Worm (Caenorhabditis elegans) whole organism, mixed stage, embryonic: ENCODE measurements around the gene spv-1.

Experiments
- blmp-1 ChIP-seq: fragments of 150-350 bp; optimal IDR thresholded peaks from 2 replicates; lab custom pipeline; 2014; ENCODE audit warnings: missing biosample characterization, missing genetic modification characterization
- ceh-43 ChIP-seq: fragments of 200-800 bp; sonication (Bioruptor generic); optimal IDR thresholded peaks from 2 replicates; lab custom pipeline; 2018; ENCODE audit warnings: mild to moderate bottlenecking, missing genetic modification characterization, moderate library complexity, missing compliant biosample characterization
- ceh-83 ChIP-seq: fragments of 200-800 bp; sonication (Bioruptor generic); optimal IDR thresholded peaks from 2 replicates; lab custom pipeline; 2018; ENCODE audit warnings: mild to moderate bottlenecking, missing genetic modification characterization, missing compliant biosample characterization
- ces-1 ChIP-seq: fragments of 150-350 bp; optimal IDR thresholded peaks from 2 replicates; lab custom pipeline; 2014; ENCODE audit warnings: missing biosample characterization, missing genetic modification reagents, missing genetic modification characterization
- cnd-1 ChIP-seq: fragments of 200-800 bp; sonication (Bioruptor generic); optimal IDR thresholded peaks from 2 replicates; lab custom pipeline; 2018; ENCODE audit warnings: mild to moderate bottlenecking, missing genetic modification characterization, missing compliant biosample characterization
- drap-1 ChIP-seq: fragments of 200-800 bp; sonication (Bioruptor generic); optimal IDR thresholded peaks from 3 replicates; lab custom pipeline; 2018; ENCODE audit warnings: mild to moderate bottlenecking, missing genetic modification characterization, missing compliant biosample characterization
- elt-1 ChIP-seq: sonication (generic microtip); optimal IDR thresholded peaks from 2 replicates; lab custom pipeline; 2017; ENCODE audit warnings: missing genetic modification characterization, mild to moderate bottlenecking, missing compliant biosample characterization, antibody characterized with exemption, moderate library complexity, borderline replicate concordance; ENCODE audit not compliant: insufficient read depth
- flh-1 ChIP-seq: fragments of 200-800 bp; sonication (Bioruptor generic); optimal IDR thresholded peaks from 2 replicates; lab custom pipeline; 2018; ENCODE audit warnings: mild to moderate bottlenecking, missing genetic modification characterization, moderate library complexity, missing compliant biosample characterization
- hlh-1 ChIP-seq: fragments of 150-350 bp; optimal IDR thresholded peaks from 2 replicates; lab custom pipeline; 2014; ENCODE audit warnings: missing biosample characterization, missing genetic modification reagents, missing genetic modification characterization
- lin-13 ChIP-seq: fragments of 150-350 bp; optimal IDR thresholded peaks from 2 replicates; lab custom pipeline; 2014; ENCODE audit warnings: missing biosample characterization, missing genetic modification characterization
- lsy-2 ChIP-seq: fragments of 150-350 bp; optimal IDR thresholded peaks from 2 replicates; lab custom pipeline; 2014; ENCODE audit warnings: missing biosample characterization, missing genetic modification characterization
- mab-5 ChIP-seq: fragments of 150-350 bp; optimal IDR thresholded peaks from 2 replicates; lab custom pipeline; 2014; ENCODE audit warnings: missing biosample characterization, missing genetic modification characterization
- mep-1 ChIP-seq: fragments of 150-350 bp; optimal IDR thresholded peaks from 2 replicates; lab custom pipeline; 2017; ENCODE audit warnings: missing biosample characterization, missing genetic modification reagents, missing genetic modification characterization, inconsistent platforms
- mls-2 ChIP-seq: sonication (generic microtip); optimal IDR thresholded peaks from 2 replicates; lab custom pipeline; 2016; ENCODE audit warnings: mild to moderate bottlenecking, missing genetic modification characterization, moderate library complexity, missing compliant biosample characterization
- nhr-12 ChIP-seq: fragments of 150-350 bp; optimal IDR thresholded peaks from 2 replicates; lab custom pipeline; 2014; ENCODE audit warnings: missing biosample characterization, missing genetic modification characterization
- nhr-2 ChIP-seq: fragments of 150-350 bp; optimal IDR thresholded peaks from 2 replicates; lab custom pipeline; 2014; ENCODE audit warnings: missing biosample characterization, missing genetic modification characterization
- nhr-237 ChIP-seq: fragments of 150-350 bp; optimal IDR thresholded peaks from 2 replicates; lab custom pipeline; 2014; ENCODE audit warnings: missing biosample characterization, missing genetic modification characterization
- nhr-76 ChIP-seq: sonication (generic microtip); optimal IDR thresholded peaks from 2 replicates; lab custom pipeline; 2017; ENCODE audit warnings: missing biosample characterization, missing genetic modification characterization
- pha-4 ChIP-seq: fragments of 150-350 bp; optimal IDR thresholded peaks from 2 replicates; lab custom pipeline; 2018; ENCODE audit warnings: missing biosample characterization, missing genetic modification reagents, missing genetic modification characterization
- sem-2 ChIP-seq: fragments of 200-800 bp; sonication (Bioruptor generic); optimal IDR thresholded peaks from 2 replicates; lab custom pipeline; 2018; ENCODE audit warnings: mild to moderate bottlenecking, missing genetic modification characterization, missing compliant biosample characterization
- snpc-4 ChIP-seq: fragments of 150-350 bp; optimal IDR thresholded peaks from 2 replicates; lab custom pipeline; 2014; ENCODE audit warnings: missing biosample characterization, missing genetic modification characterization
- tbx-8 ChIP-seq: fragments of 200-800 bp; sonication (Bioruptor generic); optimal IDR thresholded peaks from 2 replicates; lab custom pipeline; 2018; ENCODE audit warnings: mild to moderate bottlenecking, missing genetic modification characterization, moderate library complexity, missing compliant biosample characterization
- unc-120 ChIP-seq: sonication (generic microtip); optimal IDR thresholded peaks from 2 replicates; lab custom pipeline; 2017; ENCODE audit warnings: missing genetic modification characterization, missing compliant biosample characterization; ENCODE audit not compliant: poor library complexity, severe bottlenecking
- unc-62 ChIP-seq: fragments of 150-350 bp; optimal IDR thresholded peaks from 2 replicates; lab custom pipeline; 2014; ENCODE audit warnings: missing biosample characterization, missing genetic modification reagents, missing genetic modification characterization
- ztf-11 ChIP-seq: fragments of 150-350 bp; optimal IDR thresholded peaks from 2 replicates; lab custom pipeline; 2014; ENCODE audit warnings: missing biosample characterization, missing genetic modification characterization

Gene spv-1

DNA sequence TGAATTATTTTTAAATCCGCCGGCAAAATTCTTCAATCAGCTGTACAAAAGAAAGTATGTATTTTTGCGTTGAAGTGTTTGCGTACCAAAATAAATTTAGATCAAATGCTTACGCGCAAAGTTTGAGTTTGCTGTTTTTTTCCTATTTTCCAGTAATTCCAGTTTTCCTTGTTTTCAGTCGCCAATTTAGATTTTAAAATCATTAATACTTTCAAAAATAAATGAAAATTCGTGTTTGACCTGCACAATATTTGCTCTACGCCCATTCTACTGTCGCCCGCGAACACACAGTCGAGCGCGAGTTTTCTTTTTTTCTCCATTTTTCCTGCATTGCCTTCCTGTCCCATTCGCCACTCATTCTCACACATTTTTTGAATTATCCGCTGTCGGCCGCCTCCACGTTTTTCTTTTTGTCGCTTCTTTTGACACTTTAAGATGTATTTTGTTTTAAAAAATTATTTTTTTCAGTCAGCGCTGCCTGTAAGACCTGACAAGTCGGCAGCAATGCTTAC is 35.7 kb downstream of the spv-1 start, which contains the start of gene ptc-1:
Gene ptc-1, plus strand, starts transcription at position 462 of the 512 bp plus-strand sequence.
- TF ChIP-seq blmp-1 (tag; lab: Kevin White, UChicago) (no peak), mab-5 (tag; lab: Kevin White, UChicago) (no peak), nhr-237 (tag; lab: Kevin White, UChicago) (no peak), ceh-83 (GFP tag; lab: Kevin White, UChicago) (no peak), snpc-4 (tag; lab: Kevin White, UChicago) (no peak), lin-13 (tag; lab: Kevin White, UChicago) (no peak), drap-1 (GFP tag; lab: Kevin White, UChicago) (no peak), mep-1 (tag; lab: Kevin White, UChicago) (no peak), tbx-8 (GFP tag; lab: Kevin White, UChicago) (no peak), sem-2 (GFP tag; lab: Kevin White, UChicago) (no peak), pha-4 (tag; lab: Kevin White, UChicago) (no peak), hlh-1 (tag; lab: Kevin White, UChicago) (no peak), nhr-2 (no peak)
- TF ChIP-seq, all 35 proteins: peak for 0

DNA sequence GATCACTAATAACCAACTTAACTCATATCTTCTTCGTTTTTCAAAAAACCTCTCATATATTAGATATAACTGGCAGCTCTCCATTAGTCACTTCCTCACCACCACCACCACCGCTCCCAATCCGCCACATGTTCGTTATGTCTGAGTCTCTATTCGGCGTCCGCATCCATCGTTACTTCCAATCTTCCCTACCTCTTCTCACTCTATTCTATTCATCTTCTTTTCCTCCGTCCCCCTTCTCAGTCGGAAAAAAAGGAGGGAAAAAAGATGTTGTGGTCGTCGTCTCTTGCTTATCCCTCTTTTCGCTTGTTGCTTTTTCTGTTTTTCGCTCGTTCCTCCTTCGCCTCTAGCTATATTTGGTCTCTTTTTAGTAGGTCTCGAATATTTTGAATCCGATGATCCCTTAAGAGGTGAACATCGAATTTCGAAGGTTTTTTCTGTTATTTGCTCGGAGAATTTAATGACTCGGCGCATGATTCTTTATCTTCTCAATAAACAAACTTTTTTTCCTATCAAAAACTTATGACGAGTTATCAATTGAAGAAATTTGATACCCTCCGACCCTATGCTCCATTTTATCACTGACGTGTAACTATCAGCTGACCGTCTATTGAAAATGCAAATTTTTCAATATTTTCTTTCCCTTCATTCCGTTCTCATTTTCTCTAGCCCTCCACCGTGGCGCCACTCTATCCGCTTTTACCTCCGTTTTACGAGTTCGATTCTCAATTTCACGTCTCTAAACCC is 36.5 kb downstream of the spv-1 start:
- peak; percentile 68 for TF ChIP-seq unc-120 (tag; lab: Kevin White, UChicago)
- TF ChIP-seq unc-62 (GFP tag; lab: Kevin White, UChicago): no peak
- TF ChIP-seq mls-2 (tag; lab: Kevin White, UChicago): peak; percentile 1
- TF ChIP-seq nhr-76 (tag; lab: Kevin White, UChicago): no peak
- peak; percentile 28 for TF ChIP-seq hlh-1 (tag; lab: Kevin White, UChicago)
- TF ChIP-seq ceh-43 (GFP tag; lab: Kevin White, UChicago): no peak
- TF ChIP-seq drap-1 (GFP tag; lab: Kevin White, UChicago): no peak
- no peak for TF ChIP-seq tbx-8 (GFP tag; lab: Kevin White, UChicago)
- TF ChIP-seq lsy-2 (tag; lab: Kevin White, UChicago): peak; percentile 5
- no peak for TF ChIP-seq elt-1 (tag; lab: Kevin White, UChicago)
- peak; percentile 51 for TF ChIP-seq ces-1 (GFP tag; lab: Kevin White, UChicago)
- TF ChIP-seq blmp-1 (tag; lab: Kevin White, UChicago): no peak
- no peak for TF ChIP-seq pha-4 (tag; lab: Kevin White, UChicago)
- TF ChIP-seq flh-1 (GFP tag; lab: Kevin White, UChicago): no peak

DNA sequence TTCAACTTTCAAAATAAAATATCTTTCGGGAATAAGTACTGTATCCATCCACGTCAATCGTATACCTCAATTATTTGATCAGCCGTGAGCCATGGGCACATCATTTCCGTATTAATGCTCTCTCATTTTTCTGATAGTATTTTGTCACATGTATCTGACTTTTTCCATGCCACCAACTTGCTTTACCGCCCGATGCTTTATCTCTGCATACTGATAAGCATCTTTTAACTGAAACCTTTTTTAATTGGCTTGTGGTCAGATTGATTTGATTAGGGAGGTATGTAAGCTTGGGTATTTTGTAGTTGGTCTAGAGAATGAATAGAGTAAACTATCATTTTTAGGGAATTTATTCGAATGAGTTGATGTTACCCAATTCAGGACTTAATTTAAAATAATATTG is 39.2 kb downstream of the spv-1 start:
- TF ChIP-seq nhr-12 (tag; lab: Kevin White, UChicago) (no peak), ceh-43 (GFP tag; lab: Kevin White, UChicago) (no peak), elt-1 (tag; lab: Kevin White, UChicago) (no peak), cnd-1 (tag; lab: Kevin White, UChicago) (no peak), mls-2 (tag; lab: Kevin White, UChicago) (no peak)

DNA sequence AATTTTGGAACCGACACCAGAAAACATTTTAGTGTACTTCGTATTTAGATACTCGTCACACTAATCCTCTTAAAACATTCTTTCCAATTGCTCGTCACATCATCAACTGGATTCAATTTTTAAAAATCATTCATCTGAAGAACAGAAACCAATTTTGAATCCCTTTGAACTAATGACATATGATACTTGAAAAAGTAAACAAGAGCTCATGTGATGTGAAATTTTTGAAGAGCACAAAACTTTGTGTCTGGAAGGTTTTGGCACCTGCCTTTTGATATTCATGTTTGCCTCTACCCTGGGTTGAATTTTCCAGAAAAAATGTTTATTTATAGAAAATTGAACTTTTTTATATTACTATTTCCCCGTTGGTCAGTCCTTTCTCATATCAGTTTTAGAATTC is 39.7 kb downstream of the spv-1 start:
- no peak for TF ChIP-seq lsy-2 (tag; lab: Kevin White, UChicago)
- no peak for TF ChIP-seq nhr-76 (tag; lab: Kevin White, UChicago)
- TF ChIP-seq ztf-11: no peak

DNA sequence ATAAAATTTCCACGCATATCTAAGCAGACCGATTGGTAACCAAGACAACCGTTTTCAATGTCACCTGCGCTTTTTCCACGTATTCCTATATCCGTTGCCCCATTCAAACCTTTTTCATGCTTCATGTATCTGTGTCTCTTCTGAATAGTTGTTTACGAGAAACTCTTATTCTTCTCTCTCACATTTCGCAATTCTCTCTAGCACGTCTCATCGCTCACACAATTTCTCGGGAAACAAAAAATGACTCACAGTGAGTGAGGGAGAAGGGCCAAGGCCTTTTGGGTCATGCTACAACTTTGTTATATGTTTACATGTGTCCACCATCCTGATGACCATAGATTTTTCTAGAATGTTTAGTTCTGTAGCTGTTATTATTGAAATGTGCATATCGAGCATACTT is 41.2 kb downstream of the spv-1 start:
- no peak for TF ChIP-seq drap-1 (GFP tag; lab: Kevin White, UChicago)
- TF ChIP-seq unc-62 (GFP tag; lab: Kevin White, UChicago): no peak
- no peak for TF ChIP-seq mab-5 (tag; lab: Kevin White, UChicago)
- no peak for TF ChIP-seq unc-120 (tag; lab: Kevin White, UChicago)
- TF ChIP-seq, all 35 proteins: peak for 0

DNA sequence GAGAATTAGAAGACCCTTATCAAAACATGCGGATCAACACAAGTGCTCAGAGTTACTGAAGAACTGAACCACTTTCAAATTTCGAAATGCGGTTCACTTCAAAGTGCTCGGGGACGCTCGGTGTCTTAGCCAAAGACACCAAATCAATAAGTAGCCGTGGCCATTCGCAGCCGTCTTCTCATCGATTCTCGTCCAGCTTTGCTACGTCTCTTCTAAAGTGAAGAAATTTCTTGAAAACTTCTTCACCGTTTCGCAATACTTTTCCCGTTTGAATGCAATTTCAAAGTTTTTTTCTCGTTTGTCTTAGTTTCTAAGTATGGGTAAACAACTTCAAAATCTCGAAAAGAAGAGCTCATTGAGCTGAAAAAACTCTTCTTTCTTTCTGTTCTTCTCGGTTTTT is 43.6 kb downstream of the spv-1 start:
- TF ChIP-seq ces-1 (GFP tag; lab: Kevin White, UChicago) (peak; percentile 65), unc-120 (tag; lab: Kevin White, UChicago) (no peak)
